Fruit fly (Drosophila melanogaster): ENCODE measurements around the gene CG13010.
A peak's percentile ranks its signal among the peaks of the same experiment; 100 is the strongest.

The CG13010 gene

DNA sequence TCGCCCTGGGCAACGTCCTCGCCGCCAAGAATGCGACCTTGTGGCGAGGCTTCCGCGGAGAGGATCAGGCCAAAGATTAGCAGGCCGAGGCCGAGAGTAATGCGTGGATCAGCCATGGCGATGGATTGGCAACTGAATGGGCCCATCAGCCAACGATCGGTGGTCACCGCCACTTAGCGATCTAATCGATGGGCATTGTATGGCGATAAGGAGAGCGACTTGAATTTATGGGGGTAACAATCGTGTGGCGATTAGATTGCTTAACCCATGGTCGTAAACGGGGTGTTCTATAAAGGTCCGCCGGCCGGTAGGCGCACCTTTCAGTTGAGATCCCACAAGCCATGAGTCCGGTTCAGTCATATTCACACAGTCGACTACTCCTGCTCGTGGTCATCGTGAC, 25.0 kb upstream of the CG13010 start, which contains the start of the genes CG9673 and CG4653 (continued):
- no peak for TF ChIP-seq Awh (GFP tag; IDR thresholded peaks at IDR 0.05)
- no peak for TF ChIP-seq CG2202 (tag; optimal IDR thresholded peaks at IDR 0.05)
- no peak for TF ChIP-seq MBD-R2 (GFP tag; IDR thresholded peaks at IDR 0.05)
- TF ChIP-seq lov (optimal IDR thresholded peaks at IDR 0.05) = no peak
- no peak for TF ChIP-seq lov (GFP tag; IDR thresholded peaks at IDR 0.05)
- TF ChIP-seq sc (optimal IDR thresholded peaks at IDR 0.05) = no peak
- no peak for TF ChIP-seq sc (GFP tag; optimal IDR thresholded peaks at IDR 0.05)
- TF ChIP-seq mirr (GFP tag; optimal IDR thresholded peaks at IDR 0.05) = peak; percentile 5
- TF ChIP-seq B-H2 (GFP tag; optimal IDR thresholded peaks at IDR 0.05) = no peak
- TF ChIP-seq CkIIα-i1 (GFP tag; IDR thresholded peaks at IDR 0.05) = no peak
- TF ChIP-seq lola (GFP tag; optimal IDR thresholded peaks at IDR 0.05) = no peak
- no peak for TF ChIP-seq CG11093 (GFP tag; IDR thresholded peaks at IDR 0.05)
- no peak for TF ChIP-seq Kr (GFP tag; optimal IDR thresholded peaks at IDR 0.05)
- TF ChIP-seq exex (tag; optimal IDR thresholded peaks at IDR 0.05) = peak; percentile 68
- no peak for TF ChIP-seq CG34422 (GFP tag; IDR thresholded peaks at IDR 0.05)
- no peak for TF ChIP-seq CG9727 (GFP tag; optimal IDR thresholded peaks at IDR 0.05)
- TF ChIP-seq Deaf1 (tag; optimal IDR thresholded peaks at IDR 0.05) = no peak
- TF ChIP-seq CG8924 (tag; optimal IDR thresholded peaks at IDR 0.05) = no peak
- no peak for TF ChIP-seq pho (GFP tag; optimal IDR thresholded peaks at IDR 0.05)
- no peak for TF ChIP-seq abd-A (tag; optimal IDR thresholded peaks at IDR 0.05)
- TF ChIP-seq dysf (GFP tag; IDR thresholded peaks at IDR 0.05) = no peak
- no peak for TF ChIP-seq NFAT (GFP tag; IDR thresholded peaks at IDR 0.05)
- TF ChIP-seq CG10147 (GFP tag; optimal IDR thresholded peaks at IDR 0.05) = no peak
- no peak for TF ChIP-seq H15 (GFP tag; IDR thresholded peaks at IDR 0.05)
- no peak for TF ChIP-seq CG5953 (GFP tag; IDR thresholded peaks at IDR 0.05)
- TF ChIP-seq CG18599 (GFP tag; optimal IDR thresholded peaks at IDR 0.05) = no peak

dm6 chrX:16701941-16702340, 23.2 kb upstream of the CG13010 start, which contains the start of gene sphe:
TSS of gene sphe (minus strand) at chrX:16701972.
- TF ChIP-seq gt (GFP tag; IDR thresholded peaks at IDR 0.05) (no peak), GATAe (GFP tag; conservative IDR thresholded peaks at IDR 0.05) (peak; percentile 46), bcd (GFP tag; optimal IDR thresholded peaks at IDR 0.05) (no peak), row (GFP tag; IDR thresholded peaks at IDR 0.05) (no peak), Hmx (GFP tag; optimal IDR thresholded peaks at IDR 0.05) (no peak), nmo (GFP tag; optimal IDR thresholded peaks at IDR 0.05) (no peak), CG6765 (GFP tag; optimal IDR thresholded peaks at IDR 0.05) (no peak), tx (GFP tag; optimal IDR thresholded peaks at IDR 0.05) (no peak), sug (tag; optimal IDR thresholded peaks at IDR 0.05) (peak; percentile 9), CG10654 (GFP tag; optimal IDR thresholded peaks at IDR 0.05) (no peak), hbn (GFP tag; IDR thresholded peaks at IDR 0.05; ENCODE audit: partially characterized antibody) (no peak), D19B (GFP tag; optimal IDR thresholded peaks at IDR 0.05) (no peak), CG8290 (GFP tag; optimal IDR thresholded peaks at IDR 0.05) (no peak), CG8290 (tag; optimal IDR thresholded peaks at IDR 0.05) (no peak), CG12942 (GFP tag; optimal IDR thresholded peaks at IDR 0.05) (no peak), unpg (GFP tag; optimal IDR thresholded peaks at IDR 0.05) (no peak), ato (GFP tag; IDR thresholded peaks at IDR 0.05; ENCODE audit: partially characterized antibody) (no peak), CG10366 (GFP tag; IDR thresholded peaks at IDR 0.05) (no peak), CG34224 (GFP tag; IDR thresholded peaks at IDR 0.05; ENCODE audit: partially characterized antibody) (no peak), grn (GFP tag; optimal IDR thresholded peaks at IDR 0.05) (peak; percentile 35), kah (GFP tag; optimal IDR thresholded peaks at IDR 0.05) (no peak), CG11247 (GFP tag; IDR thresholded peaks at IDR 0.05) (no peak), exex (tag; optimal IDR thresholded peaks at IDR 0.05) (peak; percentile 61), kni (GFP tag; optimal IDR thresholded peaks at IDR 0.05) (no peak), eve (GFP tag; optimal IDR thresholded peaks at IDR 0.05) (no peak)

Data from whole organism, embryonic.